Worm (Caenorhabditis elegans): ENCODE results near the gene gei-1.

ce11 chrIII:3382465-3382864 lies 37.8 kb downstream of the gei-1 start:
- TF ChIP-seq skn-1 (tag; optimal IDR thresholded peaks at IDR 0.05) = no peak
- TF ChIP-seq snpc-1.2 (GFP tag; IDR thresholded peaks at IDR 0.05) = no peak
- TF ChIP-seq unc-130 (GFP tag; optimal IDR thresholded peaks at IDR 0.05) = no peak
- TF ChIP-seq snpc-4 (tag; optimal IDR thresholded peaks at IDR 0.05) = no peak
- peak in 1 of 2 experiments; percentile 85 for TF ChIP-seq unc-62 (GFP tag; optimal IDR thresholded peaks at IDR 0.05 in 1 of 2)
- TF ChIP-seq unc-62 (tag; optimal IDR thresholded peaks at IDR 0.05) = no peak

All from whole organism, L4 larva.